Fruit fly (Drosophila melanogaster) whole organism, prepupa: ENCODE data around the gene CG4238.
A peak's percentile ranks its signal among the peaks of the same experiment; 100 is the strongest.

Source experiments
- Blimp-1 ChIP-seq: fragments of 200-800 bp; sonication (Bioruptor generic); optimal IDR thresholded peaks from 3 replicates; lab custom pipeline; 2017; ENCODE audit warnings: missing biosample characterization, missing genetic modification characterization, mild to moderate bottlenecking, moderate library complexity, missing genetic modification reagents
- CG10631 ChIP-seq: fragments of 200-800 bp; sonication (Bioruptor generic); optimal IDR thresholded peaks from 2 replicates; lab custom pipeline; 2016; ENCODE audit warnings: missing biosample characterization, missing genetic modification characterization
- CG10669 ChIP-seq: fragments of 200-800 bp; sonication (Bioruptor generic); optimal IDR thresholded peaks from 3 replicates; lab custom pipeline; 2018; ENCODE audit warnings: missing biosample characterization, mild to moderate bottlenecking, missing genetic modification characterization, moderate library complexity
- CG11294 ChIP-seq: fragments of 200-800 bp; sonication (Bioruptor generic); IDR thresholded peaks from 2 replicates; pipeline ENCODE4 v1.3.6; 2022; ENCODE audit warnings: missing biosample characterization, missing genetic modification characterization
- CG11902 ChIP-seq: fragments of 200-800 bp; sonication (Bioruptor generic); optimal IDR thresholded peaks from 3 replicates; lab custom pipeline; 2016; ENCODE audit warnings: missing biosample characterization, missing genetic modification characterization
- CG15336 ChIP-seq: fragments of 200-800 bp; sonication (Bioruptor generic); IDR thresholded peaks from 2 replicates; pipeline ENCODE4 v1.3.6; 2022; ENCODE audit warnings: missing biosample characterization, missing genetic modification characterization
- CG16779 ChIP-seq: fragments of 200-800 bp; sonication (Bioruptor generic); optimal IDR thresholded peaks from 3 replicates; lab custom pipeline; 2017; ENCODE audit warnings: missing biosample characterization, mild to moderate bottlenecking, missing genetic modification characterization
- CG3032 ChIP-seq: fragments of 200-800 bp; optimal IDR thresholded peaks from 2 replicates; lab custom pipeline; 2019; ENCODE audit warnings: missing biosample characterization, mild to moderate bottlenecking, missing genetic modification characterization, moderate library complexity
- CG31627 ChIP-seq: fragments of 200-800 bp; sonication (Bioruptor generic); optimal IDR thresholded peaks from 3 replicates; lab custom pipeline; 2016; ENCODE audit warnings: missing biosample characterization, missing genetic modification characterization
- CG34406 ChIP-seq: fragments of 200-800 bp; sonication (Bioruptor generic); optimal IDR thresholded peaks from 3 replicates; lab custom pipeline; 2016; ENCODE audit warnings: missing biosample characterization, missing genetic modification characterization
- CG4318 ChIP-seq: fragments of 200-800 bp; sonication (Bioruptor generic); optimal IDR thresholded peaks from 3 replicates; lab custom pipeline; 2017; ENCODE audit warnings: missing biosample characterization, mild to moderate bottlenecking, missing genetic modification characterization
- CG6163 ChIP-seq: fragments of 200-800 bp; sonication (Bioruptor generic); IDR thresholded peaks from 3 replicates; pipeline ENCODE4 v1.3.6; 2022; ENCODE audit warnings: missing biosample characterization, missing genetic modification characterization
- CG6792 ChIP-seq: fragments of 200-800 bp; sonication (Bioruptor generic); optimal IDR thresholded peaks from 3 replicates; lab custom pipeline; 2016; ENCODE audit warnings: missing biosample characterization, missing genetic modification characterization
- CG6808 ChIP-seq: fragments of 200-800 bp; sonication (Bioruptor generic); optimal IDR thresholded peaks from 3 replicates; lab custom pipeline; 2017; ENCODE audit warnings: missing biosample characterization, missing genetic modification characterization, mild to moderate bottlenecking, moderate library complexity, missing genetic modification reagents
- CG6854 ChIP-seq: fragments of 200-800 bp; sonication (Bioruptor generic); optimal IDR thresholded peaks from 2 replicates; lab custom pipeline; 2017; ENCODE audit warnings: missing biosample characterization, mild to moderate bottlenecking, missing genetic modification characterization
- CG7368 ChIP-seq: fragments of 200-800 bp; sonication (Bioruptor generic); optimal IDR thresholded peaks from 3 replicates; lab custom pipeline; 2016; ENCODE audit warnings: missing biosample characterization, missing genetic modification characterization
- CG8119 ChIP-seq: fragments of 200-800 bp; sonication (Bioruptor generic); IDR thresholded peaks from 3 replicates; pipeline ENCODE4 v1.3.6; 2022; ENCODE audit warnings: missing biosample characterization, missing genetic modification characterization
- CG8632 ChIP-seq: fragments of 200-800 bp; sonication (Bioruptor generic); optimal IDR thresholded peaks from 3 replicates; lab custom pipeline; 2016; ENCODE audit warnings: missing biosample characterization, missing genetic modification characterization
- CG9139 ChIP-seq: fragments of 200-800 bp; sonication (Bioruptor generic); optimal IDR thresholded peaks from 3 replicates; lab custom pipeline; 2017; ENCODE audit warnings: missing biosample characterization, mild to moderate bottlenecking, missing genetic modification characterization
- Eip78C ChIP-seq: fragments of 200-800 bp; sonication (Bioruptor generic); peaks from one replicate; lab custom pipeline; 2016; ENCODE audit warnings: missing biosample characterization, missing genetic modification characterization
- Eip93F ChIP-seq: fragments of 200-800 bp; sonication (Bioruptor generic); optimal IDR thresholded peaks from 2 replicates; lab custom pipeline; 2016; ENCODE audit warnings: missing biosample characterization, mild to moderate bottlenecking, missing genetic modification characterization
- Ets21C ChIP-seq: fragments of 200-800 bp; sonication (Bioruptor generic); optimal IDR thresholded peaks from 3 replicates; lab custom pipeline; 2016; ENCODE audit warnings: missing biosample characterization, missing genetic modification characterization
- Ets96B ChIP-seq: fragments of 200-800 bp; optimal IDR thresholded peaks from 2 replicates; lab custom pipeline; 2019; ENCODE audit warnings: missing biosample characterization, mild to moderate bottlenecking, missing genetic modification characterization, moderate library complexity
- Hr39 ChIP-seq: fragments of 200-800 bp; sonication (Bioruptor generic); optimal IDR thresholded peaks from 2 replicates; lab custom pipeline; 2016; ENCODE audit warnings: missing biosample characterization, missing genetic modification characterization
- Hr4 ChIP-seq: fragments of 200-800 bp; sonication (Bioruptor generic); optimal IDR thresholded peaks from 3 replicates; lab custom pipeline; 2016; ENCODE audit warnings: missing biosample characterization, missing genetic modification characterization
- Lpt ChIP-seq: fragments of 200-800 bp; sonication (Bioruptor generic); optimal IDR thresholded peaks from 3 replicates; lab custom pipeline; 2016; ENCODE audit warnings: missing biosample characterization, missing genetic modification characterization
- OdsH ChIP-seq: fragments of 200-800 bp; sonication (Bioruptor generic); optimal IDR thresholded peaks from 3 replicates; lab custom pipeline; 2016; ENCODE audit warnings: missing biosample characterization, missing genetic modification characterization
- Smox ChIP-seq: fragments of 200-800 bp; sonication (Bioruptor generic); optimal IDR thresholded peaks from 3 replicates; lab custom pipeline; 2016; ENCODE audit warnings: missing biosample characterization, missing genetic modification characterization
- Sox102F ChIP-seq: fragments of 200-800 bp; sonication (Bioruptor generic); optimal IDR thresholded peaks from 2 replicates; lab custom pipeline; 2016; ENCODE audit warnings: missing biosample characterization, mild to moderate bottlenecking, missing genetic modification characterization
- Sox15 ChIP-seq: fragments of 200-800 bp; sonication (Bioruptor generic); optimal IDR thresholded peaks from 3 replicates; lab custom pipeline; 2016; ENCODE audit warnings: missing biosample characterization, missing genetic modification characterization
- achi ChIP-seq: fragments of 200-800 bp; sonication (Bioruptor generic); optimal IDR thresholded peaks from 3 replicates; lab custom pipeline; 2016; ENCODE audit warnings: missing biosample characterization, missing genetic modification characterization
- cyc ChIP-seq: fragments of 200-800 bp; sonication (Bioruptor generic); optimal IDR thresholded peaks from 3 replicates; lab custom pipeline; 2016; ENCODE audit warnings: missing biosample characterization, missing genetic modification characterization
- dsx ChIP-seq: fragments of 200-800 bp; optimal IDR thresholded peaks from 3 replicates; lab custom pipeline; 2019; ENCODE audit warnings: missing biosample characterization, mild to moderate bottlenecking, missing genetic modification characterization, moderate library complexity; ENCODE audit not compliant: poor library complexity, severe bottlenecking
- eg ChIP-seq: fragments of 200-800 bp; sonication (Bioruptor generic); IDR thresholded peaks from 3 replicates; pipeline ENCODE4 v1.3.6; 2022; ENCODE audit warnings: missing biosample characterization, missing genetic modification characterization
- esn ChIP-seq: fragments of 200-800 bp; sonication (Bioruptor generic); optimal IDR thresholded peaks from 2 replicates; lab custom pipeline; 2016; ENCODE audit warnings: missing biosample characterization, mild to moderate bottlenecking, missing genetic modification characterization, moderate library complexity
- fd59A ChIP-seq: fragments of 200-800 bp; sonication (Bioruptor generic); optimal IDR thresholded peaks from 2 replicates; lab custom pipeline; 2017; ENCODE audit warnings: missing biosample characterization, mild to moderate bottlenecking, missing genetic modification characterization, missing genetic modification reagents
- fd85E ChIP-seq: fragments of 200-800 bp; sonication (Bioruptor generic); optimal IDR thresholded peaks from 3 replicates; lab custom pipeline; 2016; ENCODE audit warnings: missing biosample characterization, missing genetic modification characterization
- fkh ChIP-seq: fragments of 200-800 bp; sonication (Bioruptor generic); optimal IDR thresholded peaks from 3 replicates; lab custom pipeline; 2017; ENCODE audit warnings: missing biosample characterization, mild to moderate bottlenecking, missing genetic modification characterization, moderate library complexity
- lz ChIP-seq: fragments of 200-800 bp; sonication (Bioruptor generic); optimal IDR thresholded peaks from 3 replicates; lab custom pipeline; 2016; ENCODE audit warnings: missing biosample characterization, missing genetic modification characterization
- net ChIP-seq: fragments of 200-800 bp; sonication (Bioruptor generic); optimal IDR thresholded peaks from 3 replicates; lab custom pipeline; 2016; ENCODE audit warnings: missing biosample characterization, missing genetic modification characterization
- pdm3 ChIP-seq: fragments of 200-800 bp; sonication (Bioruptor generic); optimal IDR thresholded peaks from 3 replicates; lab custom pipeline; 2016; ENCODE audit warnings: missing biosample characterization, missing genetic modification characterization
- salr ChIP-seq, 2 experiments: fragments of 200-800 bp; sonication (Bioruptor generic); optimal IDR thresholded peaks; 3 replicates each; lab custom pipeline; 2016 to 2018; ENCODE audit warnings: missing biosample characterization in 2 of 2, missing genetic modification characterization in 2 of 2, mild to moderate bottlenecking in 1 of 2
- ss ChIP-seq, 2 experiments: fragments of 200-800 bp; sonication (Bioruptor generic); optimal IDR thresholded peaks; 2 replicates in 1 of 2; 3 replicates in 1 of 2; lab custom pipeline; 2017 to 2018; ENCODE audit warnings: mild to moderate bottlenecking in 2 of 2, missing biosample characterization in 2 of 2, missing genetic modification characterization in 2 of 2, moderate library complexity in 1 of 2
- svp ChIP-seq: fragments of 200-800 bp; sonication (Bioruptor generic); peaks from one replicate; lab custom pipeline; 2016; ENCODE audit warnings: missing biosample characterization, missing genetic modification characterization
- topi ChIP-seq: fragments of 200-800 bp; sonication (Bioruptor generic); optimal IDR thresholded peaks from 3 replicates; lab custom pipeline; 2016; ENCODE audit warnings: missing biosample characterization, missing genetic modification characterization

The CG4238 gene

dm6 chr2L:1967301-1967700 lies 42.4 kb upstream of the CG4238 start:
- TF ChIP-seq Lpt (no peak), CG16779 (no peak), CG34406 (GFP tag; lab: Kevin White, UChicago) (no peak), Smox (no peak), pdm3 (GFP tag; lab: Kevin White, UChicago) (no peak), Eip78C (GFP tag; lab: Kevin White, UChicago) (no peak), Eip93F (GFP tag; lab: Kevin White, UChicago) (no peak), CG9139 (GFP tag; lab: Kevin White, UChicago) (no peak), OdsH (GFP tag; lab: Kevin White, UChicago) (no peak), CG31627 (GFP tag; lab: Kevin White, UChicago) (no peak)

dm6 chr2L:1967861-1968260 lies 41.8 kb upstream of the CG4238 start:
- no peak for TF ChIP-seq Smox
- no peak for TF ChIP-seq dsx (GFP tag; lab: Kevin White, UChicago)
- TF ChIP-seq fd85E, result no peak
- TF ChIP-seq CG34406 (GFP tag; lab: Kevin White, UChicago), result no peak
- TF ChIP-seq net (GFP tag; lab: Kevin White, UChicago), result no peak
- no peak for TF ChIP-seq Hr4
- TF ChIP-seq lz (GFP tag; lab: Kevin White, UChicago), result no peak
- no peak for TF ChIP-seq Lpt
- no peak for TF ChIP-seq CG7368 (GFP tag; lab: Kevin White, UChicago)
- TF ChIP-seq CG15336 (GFP tag; lab: Robert Waterston, UW), result no peak
- TF ChIP-seq CG10669 (GFP tag; lab: Kevin White, UChicago), result no peak
- no peak for TF ChIP-seq CG10631 (GFP tag; lab: Kevin White, UChicago)
- TF ChIP-seq Hr39 (GFP tag; lab: Kevin White, UChicago), result no peak
- TF ChIP-seq eg, result no peak
- no peak for TF ChIP-seq Ets96B

DNA sequence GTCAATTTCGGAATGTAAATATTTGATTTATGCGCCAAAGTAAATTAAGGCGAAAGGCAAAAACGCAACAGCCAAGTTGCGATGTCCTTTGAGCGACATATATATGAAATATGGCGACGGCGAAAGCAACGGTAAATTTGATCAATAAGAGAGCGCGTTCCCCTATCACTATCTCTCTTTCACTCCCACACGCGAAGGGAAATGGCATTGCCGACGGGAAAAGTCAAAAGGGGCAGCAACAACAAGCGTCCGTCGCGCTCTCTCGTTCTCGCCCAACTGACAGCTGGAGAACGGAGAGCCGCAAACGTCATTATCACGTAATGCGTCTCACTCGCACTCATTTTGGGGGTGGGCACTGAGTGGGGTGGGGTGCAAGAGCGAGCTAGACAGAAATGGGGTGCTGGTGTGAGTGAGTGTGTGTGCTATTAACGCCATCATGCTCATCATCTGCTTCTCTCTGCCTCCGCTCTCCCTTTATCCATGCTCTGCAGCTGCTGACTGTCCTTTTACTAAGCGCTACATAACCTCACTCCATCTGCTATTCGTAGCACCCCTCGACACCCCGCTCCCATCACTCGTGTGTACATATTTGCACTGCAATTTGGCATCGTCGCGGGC lies 39.2 kb upstream of the CG4238 start, which contains the start of gene erm:
TSS of gene erm (minus strand) at position 51 of the 618 bp plus-strand sequence.
- no peak for TF ChIP-seq CG34406 (GFP tag; lab: Kevin White, UChicago)
- TF ChIP-seq OdsH (GFP tag; lab: Kevin White, UChicago), result no peak
- no peak for TF ChIP-seq CG7368 (GFP tag; lab: Kevin White, UChicago)
- no peak for TF ChIP-seq Hr4
- TF ChIP-seq CG16779, result no peak
- TF ChIP-seq Hr39 (GFP tag; lab: Kevin White, UChicago), result no peak
- no peak for TF ChIP-seq CG31627 (GFP tag; lab: Kevin White, UChicago)
- TF ChIP-seq CG8119 (GFP tag; lab: Robert Waterston, UW), result no peak
- TF ChIP-seq CG15336 (GFP tag; lab: Robert Waterston, UW), result no peak
- TF ChIP-seq Smox, result no peak
- TF ChIP-seq CG3032 (tag; lab: Kevin White, UChicago), result no peak
- 0 out of 3 replicates have a peak, but pooled peaks have one; percentile 23 for TF ChIP-seq eg
- TF ChIP-seq Eip78C (GFP tag; lab: Kevin White, UChicago), result peak; percentile 43
- TF ChIP-seq CG10631 (GFP tag; lab: Kevin White, UChicago), result no peak
- TF ChIP-seq net (GFP tag; lab: Kevin White, UChicago), result no peak
- no peak for TF ChIP-seq esn (GFP tag; lab: Kevin White, UChicago)
- no peak for TF ChIP-seq topi (GFP tag; lab: Kevin White, UChicago)
- TF ChIP-seq salr (GFP tag; optimal IDR thresholded peaks at IDR 0.05; lab: Kevin White, UChicago), result peak in 1 of 2 experiments; percentile 11
- peak in 1 of 2 experiments; percentile 5 for TF ChIP-seq ss (GFP tag; optimal IDR thresholded peaks at IDR 0.05; lab: Kevin White, UChicago)
- TF ChIP-seq achi (GFP tag; lab: Kevin White, UChicago), result no peak
- no peak for TF ChIP-seq pdm3 (GFP tag; lab: Kevin White, UChicago)
- no peak for TF ChIP-seq CG6792 (GFP tag; lab: Kevin White, UChicago)
- TF ChIP-seq CG4318 (GFP tag; lab: Kevin White, UChicago), result no peak
- no peak for TF ChIP-seq CG8632 (GFP tag; lab: Kevin White, UChicago)
- TF ChIP-seq CG6854 (GFP tag; lab: Kevin White, UChicago), result no peak
- no peak for TF ChIP-seq Ets21C
- TF ChIP-seq CG11294, result no peak
- TF ChIP-seq fkh (GFP tag; lab: Kevin White, UChicago), result no peak
- no peak for TF ChIP-seq cyc (GFP tag; lab: Kevin White, UChicago)
- no peak for TF ChIP-seq Sox102F (GFP tag; lab: Kevin White, UChicago)
- no peak for TF ChIP-seq Blimp-1 (GFP tag; lab: Kevin White, UChicago)
- no peak for TF ChIP-seq svp (GFP tag; lab: Kevin White, UChicago)
- TF ChIP-seq fd85E, result no peak
- TF ChIP-seq Sox15 (GFP tag; lab: Kevin White, UChicago), result no peak
- no peak for TF ChIP-seq CG11902 (GFP tag; lab: Kevin White, UChicago)
- TF ChIP-seq fd59A (GFP tag; lab: Kevin White, UChicago), result no peak
- 0 out of 3 replicates have a peak, but pooled peaks have one; percentile 25 for TF ChIP-seq CG6163 (GFP tag; lab: Robert Waterston, UW)
- TF ChIP-seq CG6808 (GFP tag; lab: Kevin White, UChicago), result no peak
- TF ChIP-seq Ets96B, result no peak
